Fruit fly (Drosophila melanogaster) whole organism, embryonic: ENCODE data around the gene Send2.

Experiments used
- Aef1 ChIP-seq: fragments of 200-800 bp; sonication (Bioruptor generic); IDR thresholded peaks from 3 replicates; pipeline ENCODE4 v1.3.6; 2022; ENCODE audit warnings: missing biosample characterization, missing genetic modification characterization
- Asciz ChIP-seq: fragments of 200-800 bp; sonication (Bioruptor generic); optimal IDR thresholded peaks from 2 replicates; lab custom pipeline; 2017; ENCODE audit warnings: missing biosample characterization, mild to moderate bottlenecking, missing genetic modification characterization, missing genetic modification reagents
- B-H1 ChIP-seq: fragments of 200-800 bp; sonication (Bioruptor generic); IDR thresholded peaks from 3 replicates; pipeline ENCODE4 v1.3.6; 2022; ENCODE audit warnings: missing biosample characterization, missing genetic modification characterization
- B-H2 ChIP-seq: fragments of 200-800 bp; sonication (Bioruptor generic); optimal IDR thresholded peaks from 2 replicates; lab custom pipeline; 2018; ENCODE audit warnings: missing biosample characterization, mild to moderate bottlenecking, missing genetic modification characterization
- CG10366 ChIP-seq: fragments of 200-800 bp; sonication (Bioruptor generic); IDR thresholded peaks from 2 replicates; pipeline ENCODE4 v1.3.6; 2022; ENCODE audit warnings: missing biosample characterization, missing genetic modification characterization
- CG10959 ChIP-seq: fragments of 200-800 bp; sonication (Bioruptor generic); IDR thresholded peaks from 2 replicates; pipeline ENCODE4 v1.3.6; 2022; ENCODE audit warnings: missing biosample characterization, missing genetic modification characterization
- CG11398 ChIP-seq: fragments of 200-800 bp; sonication (Bioruptor generic); optimal IDR thresholded peaks from 2 replicates; lab custom pipeline; 2016; ENCODE audit warnings: missing biosample characterization, missing genetic modification characterization
- CG12219 ChIP-seq: fragments of 200-800 bp; sonication (Bioruptor generic); optimal IDR thresholded peaks from 3 replicates; lab custom pipeline; 2018; ENCODE audit warnings: missing biosample characterization, mild to moderate bottlenecking, missing genetic modification characterization
- CG12299 ChIP-seq: fragments of 200-800 bp; sonication (Bioruptor generic); optimal IDR thresholded peaks from 2 replicates; lab custom pipeline; 2018; ENCODE audit warnings: missing biosample characterization, mild to moderate bottlenecking, missing genetic modification characterization
- CG12942 ChIP-seq: fragments of 200-800 bp; sonication (Bioruptor generic); optimal IDR thresholded peaks from 3 replicates; lab custom pipeline; 2016; ENCODE audit warnings: missing biosample characterization, missing genetic modification characterization
- CG13775 ChIP-seq: fragments of 200-800 bp; sonication (Bioruptor generic); optimal IDR thresholded peaks from 3 replicates; lab custom pipeline; 2017; ENCODE audit warnings: missing biosample characterization, mild to moderate bottlenecking, missing genetic modification characterization
- CG14014 ChIP-seq: fragments of 200-800 bp; sonication (Bioruptor generic); IDR thresholded peaks from 2 replicates; pipeline ENCODE4 v1.3.6; 2022; ENCODE audit warnings: missing biosample characterization, missing genetic modification characterization
- CG14667 ChIP-seq: fragments of 200-800 bp; sonication (Bioruptor generic); IDR thresholded peaks from 2 replicates; pipeline ENCODE4 v1.3.6; 2022; ENCODE audit warnings: missing biosample characterization, missing genetic modification characterization
- CG14710 ChIP-seq: fragments of 200-800 bp; sonication (Bioruptor generic); optimal IDR thresholded peaks from 3 replicates; lab custom pipeline; 2019; ENCODE audit warnings: missing biosample characterization, mild to moderate bottlenecking, missing genetic modification characterization, moderate library complexity
- CG14860 ChIP-seq: fragments of 200-800 bp; sonication (Bioruptor generic); IDR thresholded peaks from 3 replicates; pipeline ENCODE4 v1.3.6; 2022; ENCODE audit warnings: missing biosample characterization, missing genetic modification characterization; ENCODE audit not compliant: partially characterized antibody
- CG17328 ChIP-seq: fragments of 200-800 bp; sonication (Bioruptor generic); IDR thresholded peaks from 2 replicates; pipeline ENCODE4 v1.3.6; 2022; ENCODE audit warnings: missing biosample characterization, missing genetic modification characterization
- CG17385 ChIP-seq: fragments of 200-800 bp; sonication (Bioruptor generic); optimal IDR thresholded peaks from 3 replicates; lab custom pipeline; 2018; ENCODE audit warnings: missing biosample characterization, mild to moderate bottlenecking, missing genetic modification characterization
- CG17829 ChIP-seq: fragments of 200-800 bp; optimal IDR thresholded peaks from 2 replicates; lab custom pipeline; 2019; ENCODE audit warnings: missing biosample characterization, mild to moderate bottlenecking, missing genetic modification characterization, moderate library complexity
- CG18476 ChIP-seq: fragments of 200-800 bp; sonication (Bioruptor generic); optimal IDR thresholded peaks from 2 replicates; lab custom pipeline; 2016; ENCODE audit warnings: missing biosample characterization, mild to moderate bottlenecking, missing genetic modification characterization
- CG2712 ChIP-seq: fragments of 200-800 bp; optimal IDR thresholded peaks from 3 replicates; lab custom pipeline; 2019; ENCODE audit warnings: missing biosample characterization, mild to moderate bottlenecking, missing genetic modification characterization, moderate library complexity
- CG30020 ChIP-seq: fragments of 200-800 bp; optimal IDR thresholded peaks from 2 replicates; lab custom pipeline; 2019; ENCODE audit warnings: missing biosample characterization, mild to moderate bottlenecking, missing genetic modification characterization, moderate library complexity
- CG30403 ChIP-seq: fragments of 200-800 bp; sonication (Bioruptor generic); optimal IDR thresholded peaks from 3 replicates; lab custom pipeline; 2016; ENCODE audit warnings: missing biosample characterization, missing genetic modification characterization
- CG30431 ChIP-seq: fragments of 200-800 bp; sonication (Bioruptor generic); optimal IDR thresholded peaks from 2 replicates; lab custom pipeline; 2017; ENCODE audit warnings: missing biosample characterization, missing genetic modification characterization
- CG4328 ChIP-seq: fragments of 200-800 bp; sonication (Bioruptor generic); optimal IDR thresholded peaks from 3 replicates; lab custom pipeline; 2017; ENCODE audit warnings: missing biosample characterization, missing genetic modification reagents, missing genetic modification characterization
- CG4404 ChIP-seq: fragments of 200-800 bp; sonication (Bioruptor generic); IDR thresholded peaks from 2 replicates; pipeline ENCODE4 v1.3.6; 2022; ENCODE audit warnings: missing biosample characterization, missing genetic modification characterization
- CG6254 ChIP-seq: fragments of 200-800 bp; sonication (Bioruptor generic); optimal IDR thresholded peaks from 3 replicates; lab custom pipeline; 2017; ENCODE audit warnings: mild to moderate bottlenecking, missing biosample characterization, missing genetic modification reagents, missing genetic modification characterization
- CG6765 ChIP-seq: fragments of 200-800 bp; sonication (Bioruptor generic); optimal IDR thresholded peaks from 3 replicates; lab custom pipeline; 2017; ENCODE audit warnings: missing biosample characterization, mild to moderate bottlenecking, missing genetic modification characterization
- CG9797 ChIP-seq: fragments of 200-800 bp; sonication (Bioruptor generic); optimal IDR thresholded peaks from 3 replicates; lab custom pipeline; 2018; ENCODE audit warnings: missing biosample characterization, mild to moderate bottlenecking, missing genetic modification characterization
- CG9817 ChIP-seq: fragments of 200-800 bp; sonication (Bioruptor generic); optimal IDR thresholded peaks from 2 replicates; lab custom pipeline; 2018; ENCODE audit warnings: missing biosample characterization, mild to moderate bottlenecking, missing genetic modification characterization, moderate library complexity
- CkIIα-i1 ChIP-seq: fragments of 200-800 bp; sonication (Bioruptor generic); IDR thresholded peaks from 2 replicates; pipeline ENCODE4 v1.3.6; 2022; ENCODE audit warnings: missing biosample characterization, missing genetic modification characterization
- Gsc ChIP-seq: fragments of 200-800 bp; sonication (Bioruptor generic); IDR thresholded peaks from 2 replicates; pipeline ENCODE4 v1.3.6; 2022; ENCODE audit warnings: missing biosample characterization, missing genetic modification characterization
- Hr51 ChIP-seq, 2 experiments: fragments of 200-800 bp; sonication (Bioruptor generic); optimal IDR thresholded peaks; 2 replicates in 1 of 2; 3 replicates in 1 of 2; lab custom pipeline; 2016 to 2018; ENCODE audit warnings: missing biosample characterization in 2 of 2, missing genetic modification characterization in 2 of 2, mild to moderate bottlenecking in 1 of 2, moderate library complexity in 1 of 2
- Jarid2 ChIP-seq: fragments of 200-800 bp; sonication (Bioruptor generic); optimal IDR thresholded peaks from 3 replicates; lab custom pipeline; 2017; ENCODE audit warnings: mild to moderate bottlenecking, missing biosample characterization, missing genetic modification reagents, missing genetic modification characterization
- MBD-R2 ChIP-seq: fragments of 200-800 bp; sonication (Bioruptor generic); IDR thresholded peaks from 2 replicates; pipeline ENCODE4 v1.3.6; 2022; ENCODE audit warnings: missing biosample characterization, missing genetic modification characterization
- Ptx1 ChIP-seq: fragments of 200-800 bp; sonication (Bioruptor generic); IDR thresholded peaks from 2 replicates; pipeline ENCODE4 v1.3.6; 2022; ENCODE audit warnings: missing biosample characterization, missing genetic modification characterization
- Sin3A ChIP-seq: fragments of >200 bp; optimal IDR thresholded peaks from 2 replicates; lab custom pipeline; 2018
- Sox102F ChIP-seq: fragments of 200-800 bp; sonication (Bioruptor generic); optimal IDR thresholded peaks from 2 replicates; lab custom pipeline; 2018; ENCODE audit warnings: missing biosample characterization, mild to moderate bottlenecking, missing genetic modification characterization, moderate library complexity
- bowl ChIP-seq: fragments of 200-800 bp; sonication (Bioruptor generic); IDR thresholded peaks from 2 replicates; pipeline ENCODE4 v1.3.6; 2022; ENCODE audit warnings: missing biosample characterization, missing genetic modification characterization
- cas ChIP-seq: fragments of 200-800 bp; sonication (Bioruptor generic); IDR thresholded peaks from 2 replicates; pipeline ENCODE4 v1.3.6; 2022; ENCODE audit warnings: missing biosample characterization, missing genetic modification characterization
- dmrt11E ChIP-seq: fragments of 200-800 bp; sonication (Bioruptor generic); optimal IDR thresholded peaks from 3 replicates; lab custom pipeline; 2018; ENCODE audit warnings: missing biosample characterization, mild to moderate bottlenecking, missing genetic modification characterization, moderate library complexity
- gsb ChIP-seq: fragments of 200-800 bp; sonication (Bioruptor generic); IDR thresholded peaks from 2 replicates; pipeline ENCODE4 v1.3.6; 2022; ENCODE audit warnings: missing biosample characterization, missing genetic modification characterization
- inv ChIP-seq: fragments of 200-800 bp; sonication (Bioruptor generic); IDR thresholded peaks from 2 replicates; pipeline ENCODE4 v1.3.6; 2022; ENCODE audit warnings: missing biosample characterization, missing genetic modification characterization; ENCODE audit not compliant: partially characterized antibody
- mirr ChIP-seq: fragments of 200-800 bp; sonication (Bioruptor generic); optimal IDR thresholded peaks from 3 replicates; lab custom pipeline; 2018; ENCODE audit warnings: missing biosample characterization, mild to moderate bottlenecking, missing genetic modification characterization
- pb ChIP-seq: fragments of 200-800 bp; sonication (Bioruptor generic); optimal IDR thresholded peaks from 3 replicates; lab custom pipeline; 2016; ENCODE audit warnings: missing biosample characterization, missing genetic modification characterization
- ranshi ChIP-seq: fragments of 200-800 bp; sonication (Bioruptor generic); IDR thresholded peaks from 2 replicates; pipeline ENCODE4 v1.3.6; 2022; ENCODE audit warnings: missing biosample characterization, missing genetic modification characterization
- row ChIP-seq: fragments of 200-800 bp; sonication (Bioruptor generic); IDR thresholded peaks from 3 replicates; pipeline ENCODE4 v1.3.6; 2022; ENCODE audit warnings: missing biosample characterization, missing genetic modification characterization
- schlank ChIP-seq: fragments of 200-800 bp; sonication (Bioruptor generic); optimal IDR thresholded peaks from 2 replicates; lab custom pipeline; 2018; ENCODE audit warnings: missing biosample characterization, mild to moderate bottlenecking, missing genetic modification characterization
- sim ChIP-seq: fragments of 200-800 bp; sonication (Bioruptor generic); IDR thresholded peaks from 2 replicates; pipeline ENCODE4 v1.3.6; 2022; ENCODE audit warnings: missing biosample characterization, missing genetic modification characterization
- sqz ChIP-seq: fragments of 200-800 bp; sonication (Bioruptor generic); optimal IDR thresholded peaks from 3 replicates; lab custom pipeline; 2018; ENCODE audit warnings: missing biosample characterization, mild to moderate bottlenecking, missing genetic modification characterization
- tgo ChIP-seq: fragments of 200-800 bp; sonication (Bioruptor generic); IDR thresholded peaks from 3 replicates; pipeline ENCODE4 v1.3.6; 2022; ENCODE audit warnings: missing biosample characterization, missing genetic modification characterization
- twi ChIP-seq: fragments of 200-800 bp; optimal IDR thresholded peaks from 2 replicates; lab custom pipeline; 2019; ENCODE audit warnings: missing biosample characterization, mild to moderate bottlenecking, missing genetic modification characterization, moderate library complexity
- zen ChIP-seq: fragments of 200-800 bp; sonication (Bioruptor generic); optimal IDR thresholded peaks from 3 replicates; lab custom pipeline; 2018; ENCODE audit warnings: missing biosample characterization, mild to moderate bottlenecking, missing genetic modification characterization, moderate library complexity

Send2 gene

dm6 chr2L:14386522-14386921 is 40.0 kb upstream of the Send2 start (continued):
- TF ChIP-seq sqz (GFP tag; lab: Kevin White, UChicago): no peak
- TF ChIP-seq CG30431: peak; percentile 3
- 0 out of 2 replicates have a peak, but pooled peaks have one; percentile 24 for TF ChIP-seq Ptx1 (GFP tag; lab: Robert Waterston, UW)
- TF ChIP-seq ranshi (GFP tag; lab: Robert Waterston, UW): peak; percentile 32; the same call in 1 of the 2 replicates
- TF ChIP-seq dmrt11E (tag; lab: Kevin White, UChicago): peak; percentile 61
- no peak for TF ChIP-seq cas (GFP tag; lab: Robert Waterston, UW)
- TF ChIP-seq CG11398 (GFP tag; lab: Kevin White, UChicago): no peak
- TF ChIP-seq Hr51 (GFP tag; optimal IDR thresholded peaks at IDR 0.05; lab: Kevin White, UChicago): no peak
- TF ChIP-seq Sox102F (GFP tag; lab: Kevin White, UChicago): no peak
- no peak for TF ChIP-seq CG4328 (GFP tag; lab: Kevin White, UChicago)
- TF ChIP-seq CG6765 (GFP tag; lab: Kevin White, UChicago): no peak
- TF ChIP-seq sim (GFP tag; lab: Robert Waterston, UW): peak; percentile 42; the same call in 1 of the 2 replicates
- peak; percentile 36 for TF ChIP-seq CG14710 (tag; lab: Kevin White, UChicago)
- TF ChIP-seq CG17385: no peak
- peak; percentile 26; the same call in 1 of the 2 replicates for TF ChIP-seq CG17328 (GFP tag; lab: Robert Waterston, UW)
- TF ChIP-seq CG30403 (GFP tag; lab: Kevin White, UChicago): peak; percentile 14
- TF ChIP-seq CG9797: no peak
- peak; percentile 1 for TF ChIP-seq CG13775 (GFP tag; lab: Kevin White, UChicago)
- no peak for TF ChIP-seq CG10366
- TF ChIP-seq tgo (GFP tag; lab: Robert Waterston, UW): no peak
- no peak for TF ChIP-seq CG14860 (GFP tag; lab: Robert Waterston, UW)
- TF ChIP-seq CG14014 (GFP tag; lab: Robert Waterston, UW): no peak
- TF ChIP-seq CG12942 (GFP tag; lab: Kevin White, UChicago): no peak
- peak; percentile 8 for TF ChIP-seq CG6254
- no peak for TF ChIP-seq mirr
- TF ChIP-seq zen (tag; lab: Kevin White, UChicago): peak; percentile 35
- no peak for TF ChIP-seq Sin3A
- peak; percentile 59 for TF ChIP-seq CG2712 (tag; lab: Kevin White, UChicago)
- 0 out of 2 replicates have a peak, but pooled peaks have one; percentile 37 for TF ChIP-seq CG10959 (GFP tag; lab: Robert Waterston, UW)
- no peak for TF ChIP-seq B-H2 (GFP tag; lab: Kevin White, UChicago)
- TF ChIP-seq inv: no peak
- TF ChIP-seq Jarid2 (GFP tag; lab: Kevin White, UChicago): no peak
- TF ChIP-seq CG4404 (GFP tag; lab: Robert Waterston, UW): peak; percentile 51
- no peak for TF ChIP-seq twi
- TF ChIP-seq CG17829 (tag; lab: Kevin White, UChicago): peak; percentile 18
- TF ChIP-seq CkIIα-i1 (GFP tag; lab: Robert Waterston, UW): no peak
- TF ChIP-seq MBD-R2 (GFP tag; lab: Robert Waterston, UW): no peak
- no peak for TF ChIP-seq row (GFP tag; lab: Robert Waterston, UW)
- TF ChIP-seq pb (GFP tag; lab: Kevin White, UChicago): no peak
- TF ChIP-seq CG18476 (GFP tag; lab: Kevin White, UChicago): no peak
- TF ChIP-seq Aef1 (GFP tag; lab: Robert Waterston, UW): no peak
- TF ChIP-seq Asciz (GFP tag; lab: Kevin White, UChicago): no peak
- TF ChIP-seq B-H1 (GFP tag; lab: Robert Waterston, UW): no peak
- TF ChIP-seq Gsc (GFP tag; lab: Robert Waterston, UW): no peak
- TF ChIP-seq CG30020: no peak
- TF ChIP-seq CG12299 (tag; lab: Kevin White, UChicago): no peak
- TF ChIP-seq CG14667: no peak
- TF ChIP-seq CG12219 (GFP tag; lab: Kevin White, UChicago): no peak
- TF ChIP-seq schlank (tag; lab: Kevin White, UChicago): no peak
- TF ChIP-seq gsb (GFP tag; lab: Robert Waterston, UW): no peak
- no peak for TF ChIP-seq CG9817 (tag; lab: Kevin White, UChicago)
- no peak for TF ChIP-seq bowl (GFP tag; lab: Robert Waterston, UW)
